Fruit fly (Drosophila melanogaster) whole organism, wandering third instar larva: ENCODE data around the gene Itpr.

ENCODE experiments used
- fru ChIP-seq: fragments of 200-800 bp; sonication (Bioruptor generic); optimal IDR thresholded peaks from 3 replicates; lab custom pipeline; 2016; ENCODE audit warnings: missing biosample characterization, mild to moderate bottlenecking, missing genetic modification characterization

Gene Itpr

DNA sequence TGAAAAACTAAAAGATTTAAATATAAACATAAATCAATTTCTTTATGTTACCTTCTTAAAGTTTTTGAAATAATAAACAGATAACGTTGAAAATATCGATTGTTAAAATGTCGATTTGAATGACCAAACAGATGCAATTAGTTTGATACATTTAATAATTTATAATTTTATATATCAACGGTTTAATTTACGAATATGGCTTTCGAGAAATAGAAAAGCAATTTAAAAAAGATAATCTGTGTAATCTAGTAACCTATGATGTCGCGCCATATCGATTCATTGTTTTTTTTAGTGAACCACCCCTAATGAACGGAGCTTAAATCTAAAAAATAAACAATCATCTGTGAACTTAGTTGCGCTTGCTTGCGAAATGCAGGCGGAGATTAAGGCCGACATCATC lies 71.7 kb downstream of the Itpr start, which contains the start of gene PolZ2:
Gene PolZ2 (plus strand): TSS at position 301 of the 400 bp plus-strand sequence.
- no peak for TF ChIP-seq fru (GFP tag; lab: Kevin White, UChicago)
